Fruit fly (Drosophila melanogaster) whole organism: Measurements from ENCODE around the gene bard.

Experiments
- CG8478 ChIP-seq: fragments of >200 bp; optimal IDR thresholded peaks from 2 replicates; lab custom pipeline; 2018; ENCODE audit warnings: inconsistent platforms
- usp ChIP-seq: fragments of >200 bp; optimal IDR thresholded peaks from 2 replicates; lab custom pipeline; 2017; ENCODE audit warnings: missing biosample characterization, missing genetic modification characterization, mixed read lengths

DNA sequence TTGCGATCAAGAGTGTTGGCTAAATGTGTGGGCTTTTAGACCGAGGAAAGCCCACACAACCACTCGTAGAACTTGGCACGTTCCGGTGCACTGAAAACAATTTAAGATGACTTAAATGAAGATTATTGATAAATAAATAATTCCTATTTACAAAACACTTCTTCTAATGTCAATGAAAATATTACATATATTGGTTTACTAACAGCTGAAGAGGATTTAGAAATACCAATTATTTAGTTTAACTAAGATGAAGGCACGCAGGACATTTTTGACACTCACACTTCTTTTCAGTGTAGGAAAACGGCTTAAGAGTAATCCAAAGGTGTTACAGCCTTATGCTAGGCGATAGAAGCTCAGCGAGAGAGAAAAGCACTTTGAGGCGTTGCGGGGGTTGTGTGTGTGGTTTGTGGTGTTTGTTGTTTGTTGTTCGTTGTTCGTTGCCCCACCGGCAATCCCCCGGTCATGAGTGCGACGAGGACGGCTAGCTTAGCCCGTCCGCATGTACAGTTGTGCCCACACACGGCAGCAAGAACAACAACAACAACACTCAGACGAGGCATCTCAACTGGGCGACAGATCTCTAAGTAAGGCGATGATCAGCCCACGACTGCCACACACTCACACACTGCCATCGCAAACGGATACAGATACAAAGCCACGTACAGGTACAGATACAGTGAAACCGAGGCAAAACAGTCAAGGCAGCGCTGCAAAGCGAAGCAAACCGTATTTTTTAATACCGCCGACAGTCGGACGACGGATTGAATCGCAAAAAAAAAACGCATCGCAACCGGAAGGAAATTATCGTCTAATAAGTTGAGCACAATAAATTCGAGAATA lies 9.4 kb downstream of the bard start, which contains the start of gene sr:
- no peak for TF ChIP-seq usp (GFP tag; lab: Kevin White, UChicago)
- no peak for TF ChIP-seq CG8478 (lab: Kevin White, UChicago)
